Worm (Caenorhabditis elegans): ENCODE results near the gene bcat-1.

The bcat-1 gene

DNA sequence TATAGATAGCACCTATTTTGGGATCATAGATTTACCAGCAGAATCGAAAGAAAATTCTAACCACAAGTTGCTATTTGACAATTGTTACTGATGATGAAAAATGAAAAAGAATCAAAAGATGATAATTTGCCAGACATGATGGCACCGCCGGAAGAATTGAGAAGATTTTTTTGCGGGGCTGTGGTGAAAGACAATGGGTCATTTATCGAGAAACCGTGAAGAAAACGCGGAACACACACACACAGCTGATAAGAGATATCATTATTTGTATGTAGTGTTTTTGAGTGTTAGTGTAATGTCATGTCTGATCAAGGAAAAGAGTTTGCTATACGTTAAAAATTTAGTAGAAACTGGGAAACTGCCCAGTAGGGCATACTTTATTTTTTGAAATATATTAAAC is 42.4 kb upstream of the bcat-1 start (continued):
- TF ChIP-seq efl-1 (optimal IDR thresholded peaks at IDR 0.05) (no peak), efl-1 (GFP tag; optimal IDR thresholded peaks at IDR 0.05 in 1 of 2) (peak in 1 of 2 experiments; percentile 67), hlh-17 (GFP tag; optimal IDR thresholded peaks at IDR 0.05; ENCODE audit: borderline replicate concordance) (no peak), nhr-20 (tag; optimal IDR thresholded peaks at IDR 0.05) (peak; percentile 43), tbx-2 (tag; optimal IDR thresholded peaks at IDR 0.05) (peak; percentile 4), mdl-1 (tag; optimal IDR thresholded peaks at IDR 0.05) (peak in 1 of 2 experiments; percentile 10), lin-35 (GFP tag; optimal IDR thresholded peaks at IDR 0.05) (peak in 1 of 2 experiments; percentile 8), ama-1 (optimal IDR thresholded peaks at IDR 0.05) (no peak)

ce11 chrX:12843011-12843410 is 34.3 kb upstream of the bcat-1 start, which contains the start of gene C52G5.2:
Gene C52G5.2 (plus strand): TSS chrX:12843311.
- TF ChIP-seq ceh-8 (GFP tag; optimal IDR thresholded peaks at IDR 0.05) = no peak
- TF ChIP-seq blmp-1 (tag; optimal IDR thresholded peaks at IDR 0.05) = peak; percentile 26
- TF ChIP-seq zip-4 (GFP tag; optimal IDR thresholded peaks at IDR 0.05) = no peak

DNA sequence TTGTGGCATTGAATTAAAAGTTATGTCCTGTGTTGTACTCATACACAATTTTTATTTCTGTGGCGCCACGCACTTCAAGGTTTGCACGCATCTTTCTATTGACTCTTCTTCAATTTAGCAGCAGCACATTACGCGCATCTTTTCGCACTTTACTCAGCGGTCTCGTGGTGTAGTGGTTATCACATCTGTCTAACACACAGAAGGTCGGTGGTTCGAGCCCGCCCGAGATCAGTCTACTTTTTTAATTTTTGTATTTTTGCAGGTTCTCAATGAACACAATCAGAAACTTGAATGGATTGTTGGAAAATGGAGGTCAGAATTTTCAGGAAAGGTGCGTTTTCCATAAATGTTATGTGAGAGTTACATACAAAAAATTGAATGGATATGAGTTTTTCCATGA is 33.8 kb upstream of the bcat-1 start:
- TF ChIP-seq ama-1 (optimal IDR thresholded peaks at IDR 0.05) = no peak
- TF ChIP-seq efl-1 (optimal IDR thresholded peaks at IDR 0.05) = peak; percentile 0 to 12
- TF ChIP-seq efl-1 (GFP tag; optimal IDR thresholded peaks at IDR 0.05 in 1 of 2) = peak in 1 of 2 experiments; percentile 89
- peak in 1 of 2 experiments; percentile 4 for TF ChIP-seq ztf-11 (tag; optimal IDR thresholded peaks at IDR 0.05)
- TF ChIP-seq zip-4 (GFP tag; optimal IDR thresholded peaks at IDR 0.05) = no peak
- TF ChIP-seq tbx-2 (tag; optimal IDR thresholded peaks at IDR 0.05) = peak; percentile 43
- TF ChIP-seq unc-30 (tag; optimal IDR thresholded peaks at IDR 0.05) = no peak
- peak; percentile 28 for TF ChIP-seq pax-3 (tag; optimal IDR thresholded peaks at IDR 0.05)
- TF ChIP-seq C34B4.2 (tag; optimal IDR thresholded peaks at IDR 0.05) = no peak
- TF ChIP-seq snpc-4 (tag; optimal IDR thresholded peaks at IDR 0.05) = no peak
- peak; percentile 14 for TF ChIP-seq skn-1 (tag; optimal IDR thresholded peaks at IDR 0.05)
- no peak for TF ChIP-seq nhr-237 (tag; optimal IDR thresholded peaks at IDR 0.05)
- peak; percentile 55 for TF ChIP-seq lir-3 (tag; optimal IDR thresholded peaks at IDR 0.05; ENCODE audit: poor library complexity)
- peak; percentile 37; the same call in 1 of the 2 replicates for TF ChIP-seq grh-1 (GFP tag; IDR thresholded peaks at IDR 0.05)
- TF ChIP-seq efl-3 (GFP tag; optimal IDR thresholded peaks at IDR 0.05) = no peak
- TF ChIP-seq alr-1 (tag; optimal IDR thresholded peaks at IDR 0.05; ENCODE audit: borderline replicate concordance) = no peak
- TF ChIP-seq nhr-20 (tag; optimal IDR thresholded peaks at IDR 0.05) = peak; percentile 67
- TF ChIP-seq egl-13 (tag; optimal IDR thresholded peaks at IDR 0.05) = no peak
- TF ChIP-seq nhr-85 (tag) = peak; percentile 76
- no peak for TF ChIP-seq sup-37 (GFP tag; optimal IDR thresholded peaks at IDR 0.05)
- TF ChIP-seq nhr-77 (tag; optimal IDR thresholded peaks at IDR 0.05) = no peak
- no peak for TF ChIP-seq lin-13 (GFP tag; optimal IDR thresholded peaks at IDR 0.05)
- TF ChIP-seq aha-1 (tag; optimal IDR thresholded peaks at IDR 0.05) = no peak
- peak; percentile 36 to 54 for TF ChIP-seq lsy-2 (tag; optimal IDR thresholded peaks at IDR 0.05)
- TF ChIP-seq fkh-4 (tag; optimal IDR thresholded peaks at IDR 0.05; ENCODE audit: borderline replicate concordance) = peak; percentile 5
- TF ChIP-seq lin-14 (GFP tag; optimal IDR thresholded peaks at IDR 0.05) = peak; percentile 51
- TF ChIP-seq zag-1 (tag; optimal IDR thresholded peaks at IDR 0.05) = no peak
- TF ChIP-seq nhr-90 (tag; optimal IDR thresholded peaks at IDR 0.05; ENCODE audit: poor library complexity) = peak; percentile 66
- peak; percentile 11 for TF ChIP-seq elt-2 (tag; optimal IDR thresholded peaks at IDR 0.05)
- TF ChIP-seq ztf-4 (tag; optimal IDR thresholded peaks at IDR 0.05) = no peak
- TF ChIP-seq Y116A8C.19 (tag; optimal IDR thresholded peaks at IDR 0.05; ENCODE audit: borderline replicate concordance) = no peak
- no peak for TF ChIP-seq vab-15 (tag; optimal IDR thresholded peaks at IDR 0.05)
- peak; percentile 68 for TF ChIP-seq nhr-71 (tag; optimal IDR thresholded peaks at IDR 0.05)
- TF ChIP-seq nhr-47 (tag; optimal IDR thresholded peaks at IDR 0.05) = peak; percentile 69
- TF ChIP-seq swsn-7 (tag; optimal IDR thresholded peaks at IDR 0.05) = peak; percentile 58
- TF ChIP-seq hlh-17 (GFP tag; optimal IDR thresholded peaks at IDR 0.05; ENCODE audit: borderline replicate concordance) = no peak
- TF ChIP-seq unc-98 (GFP tag; IDR thresholded peaks at IDR 0.05) = no peak
- TF ChIP-seq unc-130 (tag; optimal IDR thresholded peaks at IDR 0.05) = peak; percentile 63
- no peak for TF ChIP-seq lin-15B (tag; optimal IDR thresholded peaks at IDR 0.05)
- TF ChIP-seq unc-86 (tag; optimal IDR thresholded peaks at IDR 0.05) = no peak
- TF ChIP-seq nhr-28 (tag; optimal IDR thresholded peaks at IDR 0.05) = no peak
- no peak for TF ChIP-seq nhr-12 (tag; optimal IDR thresholded peaks at IDR 0.05)
- no peak for TF ChIP-seq sptf-1 (tag; optimal IDR thresholded peaks at IDR 0.05)
- TF ChIP-seq irx-1 (tag; optimal IDR thresholded peaks at IDR 0.05) = no peak

Measured in whole organism, L1 larva.